Worm (Caenorhabditis elegans) whole organism, late embryonic: ENCODE results near the gene cal-2.

Source experiments
- C08G9.2 ChIP-seq: sonication (generic microtip); optimal IDR thresholded peaks from 2 replicates; lab custom pipeline; 2016; ENCODE audit warnings: mild to moderate bottlenecking, missing genetic modification characterization, moderate library complexity, missing compliant biosample characterization
- T23F11.4 ChIP-seq: fragments of 200-800 bp; sonication (Bioruptor generic); optimal IDR thresholded peaks from 2 replicates; lab custom pipeline; 2018; ENCODE audit warnings: mild to moderate bottlenecking, missing genetic modification characterization, missing compliant biosample characterization
- Y22D7AL.16 ChIP-seq: sonication (generic microtip); optimal IDR thresholded peaks from 2 replicates; lab custom pipeline; 2016; ENCODE audit warnings: missing genetic modification characterization, missing compliant biosample characterization
- ama-1 ChIP-seq: fragments of 150-350 bp; optimal IDR thresholded peaks from 2 replicates; lab custom pipeline; 2014
- ceh-2 ChIP-seq: sonication (generic microtip); optimal IDR thresholded peaks from 2 replicates; lab custom pipeline; 2016; ENCODE audit warnings: missing genotype, missing genetic modification characterization, missing compliant biosample characterization
- ceh-24 ChIP-seq: sonication (generic microtip); optimal IDR thresholded peaks from 2 replicates; lab custom pipeline; 2016; ENCODE audit warnings: mild to moderate bottlenecking, missing genetic modification characterization, missing compliant biosample characterization
- ceh-31 ChIP-seq: sonication (generic microtip); optimal IDR thresholded peaks from 2 replicates; lab custom pipeline; 2016; ENCODE audit warnings: missing genetic modification characterization, missing compliant biosample characterization
- dmd-4 ChIP-seq: sonication (generic microtip); optimal IDR thresholded peaks from 2 replicates; lab custom pipeline; 2016; ENCODE audit warnings: borderline replicate concordance, missing genetic modification characterization, missing compliant biosample characterization
- mec-3 ChIP-seq: sonication (generic microtip); optimal IDR thresholded peaks from 2 replicates; lab custom pipeline; 2016; ENCODE audit warnings: borderline replicate concordance, missing genetic modification characterization, missing compliant biosample characterization
- nhr-11 ChIP-seq: fragments of 150-350 bp; optimal IDR thresholded peaks from 2 replicates; lab custom pipeline; 2014; ENCODE audit warnings: missing biosample characterization, missing genetic modification characterization
- unc-42 ChIP-seq: sonication (generic microtip); optimal IDR thresholded peaks from 2 replicates; lab custom pipeline; 2016; ENCODE audit warnings: missing genotype, missing genetic modification characterization, missing compliant biosample characterization

- TF ChIP-seq nhr-11 (tag; lab: Kevin White, UChicago) = no peak
- no peak for TF ChIP-seq dmd-4 (tag; lab: Kevin White, UChicago)
- TF ChIP-seq T23F11.4 (GFP tag; lab: Kevin White, UChicago) = no peak
- no peak for TF ChIP-seq Y22D7AL.16
- TF ChIP-seq ceh-2 (tag; lab: Kevin White, UChicago) = no peak
- TF ChIP-seq C08G9.2 (tag; lab: Kevin White, UChicago) = no peak
- no peak for TF ChIP-seq ceh-31 (tag; lab: Kevin White, UChicago)
- no peak for TF ChIP-seq mec-3 (tag; lab: Kevin White, UChicago)
- TF ChIP-seq ama-1 (lab: Kevin White, UChicago) = no peak
- TF ChIP-seq ceh-24 (tag; lab: Kevin White, UChicago) = no peak
- TF ChIP-seq unc-42 (tag; lab: Kevin White, UChicago) = no peak
These were observed 1.7 kb downstream of the cal-2 start for ce11 chrII:8962206-8962605.
